Fruit fly (Drosophila melanogaster): ENCODE results near the gene schuy.

DNA sequence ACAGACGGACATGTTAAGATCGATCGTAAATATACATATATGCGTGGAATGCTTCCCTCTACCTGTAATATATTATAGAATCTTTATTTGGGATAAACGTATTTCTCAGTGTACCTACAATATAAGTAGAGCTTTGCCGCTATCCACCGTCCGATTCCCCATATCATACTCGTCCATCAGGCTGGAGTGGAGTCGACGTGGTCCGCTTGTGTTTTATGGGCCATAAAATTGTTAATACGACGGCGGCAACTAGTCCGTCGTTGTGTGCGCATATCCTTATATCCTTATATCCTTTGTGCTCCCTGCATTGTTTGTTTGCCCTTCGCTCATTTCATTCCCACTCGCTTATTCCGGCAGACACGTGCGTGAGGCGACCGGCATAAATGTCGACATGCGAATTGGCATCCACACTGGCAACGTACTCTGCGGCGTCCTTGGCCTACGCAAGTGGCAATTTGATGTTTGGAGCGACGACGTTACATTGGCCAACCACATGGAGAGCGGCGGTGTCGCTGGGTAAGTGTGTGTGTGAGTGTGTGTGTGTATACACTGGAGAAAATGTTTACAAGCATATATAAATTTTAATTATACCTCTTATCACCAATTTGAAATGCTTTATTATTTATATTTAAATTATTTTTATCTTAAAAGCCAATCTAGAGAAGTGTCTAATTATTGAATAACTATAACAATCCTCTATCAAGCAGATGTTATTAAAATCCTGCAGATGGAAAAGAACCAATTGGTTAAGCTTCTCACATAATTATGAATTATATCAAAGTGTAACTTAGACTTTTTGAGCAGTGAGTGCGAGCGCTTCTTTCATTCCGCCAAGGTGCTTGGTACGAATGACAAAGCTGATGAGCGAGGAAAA lies 16.9 kb upstream of the schuy start:
- no peak for TF ChIP-seq MTF-1 (GFP tag; optimal IDR thresholded peaks at IDR 0.05; ENCODE audit: borderline replicate concordance)
- no peak for TF ChIP-seq chinmo (GFP tag; IDR thresholded peaks at IDR 0.05; ENCODE audit: partially characterized antibody)
- no peak for TF ChIP-seq CG10209 (GFP tag; optimal IDR thresholded peaks at IDR 0.05)
- TF ChIP-seq CG15601 (tag; optimal IDR thresholded peaks at IDR 0.05): no peak
- TF ChIP-seq hth (optimal IDR thresholded peaks at IDR 0.05): no peak
- TF ChIP-seq eve (GFP tag; optimal IDR thresholded peaks at IDR 0.05): no peak
- no peak for TF ChIP-seq btn (GFP tag; optimal IDR thresholded peaks at IDR 0.05)
- no peak for TF ChIP-seq CG9215 (GFP tag; IDR thresholded peaks at IDR 0.05)
- TF ChIP-seq CG6272 (GFP tag; IDR thresholded peaks at IDR 0.05): no peak
- TF ChIP-seq bsh (GFP tag; optimal IDR thresholded peaks at IDR 0.05): no peak
- no peak for TF ChIP-seq rib (GFP tag; IDR thresholded peaks at IDR 0.05)
- no peak for TF ChIP-seq CG3407 (GFP tag; optimal IDR thresholded peaks at IDR 0.05)

Data from whole organism, embryonic.